Worm (Caenorhabditis elegans) whole organism, L2 larva: Measurements from ENCODE around the gene wrt-10.

Experiments
- F13H6.1 ChIP-seq: sonication (generic microtip); optimal IDR thresholded peaks from 2 replicates; lab custom pipeline; 2016; ENCODE audit warnings: missing genetic modification characterization, missing compliant biosample characterization
- R02D3.7 ChIP-seq: fragments of 150-350 bp; optimal IDR thresholded peaks from 2 replicates; lab custom pipeline; 2014; ENCODE audit warnings: missing biosample characterization, missing genetic modification characterization
- alr-1 ChIP-seq: fragments of 150-350 bp; optimal IDR thresholded peaks from 2 replicates; lab custom pipeline; 2014; ENCODE audit warnings: missing biosample characterization, missing genetic modification characterization
- blmp-1 ChIP-seq: sonication (generic microtip); optimal IDR thresholded peaks from 2 replicates; lab custom pipeline; 2017; ENCODE audit warnings: missing genetic modification characterization, mild to moderate bottlenecking, missing compliant biosample characterization, antibody characterized with exemption, moderate library complexity; ENCODE audit not compliant: insufficient read depth
- egl-27 ChIP-seq: sonication (generic microtip); optimal IDR thresholded peaks from 3 replicates; lab custom pipeline; 2017; ENCODE audit warnings: missing biosample characterization, missing genetic modification reagents, missing genetic modification characterization
- elt-3 ChIP-seq: sonication (generic microtip); optimal IDR thresholded peaks from 2 replicates; lab custom pipeline; 2017; ENCODE audit warnings: missing biosample characterization, missing genetic modification characterization
- lin-13 ChIP-seq: fragments of 150-350 bp; optimal IDR thresholded peaks from 2 replicates; lab custom pipeline; 2014; ENCODE audit warnings: missing biosample characterization, missing genetic modification reagents, missing genetic modification characterization
- lin-39 ChIP-seq: fragments of 150-350 bp; optimal IDR thresholded peaks from 2 replicates; lab custom pipeline; 2014; ENCODE audit warnings: missing biosample characterization, missing genetic modification reagents, missing genetic modification characterization
- nhr-10 ChIP-seq: sonication (generic microtip); optimal IDR thresholded peaks from 2 replicates; lab custom pipeline; 2017; ENCODE audit warnings: missing biosample characterization, missing genetic modification characterization
- nhr-11 ChIP-seq: fragments of 150-350 bp; optimal IDR thresholded peaks from 2 replicates; lab custom pipeline; 2014; ENCODE audit warnings: missing biosample characterization, missing genetic modification characterization
- nhr-25 ChIP-seq: fragments of 150-350 bp; sonication (generic microtip); optimal IDR thresholded peaks from 3 replicates; lab custom pipeline; 2014; ENCODE audit warnings: missing biosample characterization, missing genetic modification characterization
- nhr-77 ChIP-seq: fragments of 150-350 bp; optimal IDR thresholded peaks from 2 replicates; lab custom pipeline; 2014; ENCODE audit warnings: missing biosample characterization, missing genetic modification characterization
- unc-55 ChIP-seq: fragments of 150-350 bp; sonication (generic microtip); optimal IDR thresholded peaks from 3 replicates; lab custom pipeline; 2014; ENCODE audit warnings: missing biosample characterization, missing genetic modification reagents, missing genetic modification characterization
- ztf-4 ChIP-seq: fragments of 150-350 bp; optimal IDR thresholded peaks from 2 replicates; lab custom pipeline; 2014; ENCODE audit warnings: missing biosample characterization, missing genetic modification characterization

DNA sequence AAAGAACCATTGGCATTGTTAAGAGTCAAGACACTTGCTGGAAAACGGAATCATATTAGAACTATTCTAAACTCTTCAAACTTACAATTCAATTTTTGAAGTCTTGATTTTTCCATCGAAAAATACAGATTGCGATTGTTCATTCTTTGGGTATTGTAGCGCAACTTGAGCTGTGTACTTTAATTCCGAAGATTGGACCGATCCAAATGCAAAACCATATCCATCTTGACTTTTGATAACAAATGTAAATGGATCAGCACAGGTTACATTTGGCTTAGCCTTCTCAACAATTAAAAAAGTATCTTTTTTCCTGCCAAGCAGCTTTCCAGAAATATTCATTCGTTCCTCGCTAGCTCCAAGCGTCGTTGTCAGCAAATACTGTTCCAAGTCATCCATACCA, 26.5 kb upstream of the wrt-10 start:
- TF ChIP-seq F13H6.1 (tag; lab: Kevin White, UChicago): no peak
- no peak for TF ChIP-seq elt-3 (tag; lab: Kevin White, UChicago)
- no peak for TF ChIP-seq egl-27 (tag; lab: Kevin White, UChicago)
- no peak for TF ChIP-seq nhr-77
- no peak for TF ChIP-seq R02D3.7 (tag; lab: Kevin White, UChicago)
- TF ChIP-seq nhr-25 (tag; lab: Kevin White, UChicago): no peak
- TF ChIP-seq nhr-10 (tag; lab: Kevin White, UChicago): no peak
- no peak for TF ChIP-seq lin-13 (GFP tag; lab: Kevin White, UChicago)
- TF ChIP-seq nhr-11 (tag; lab: Kevin White, UChicago): no peak
- no peak for TF ChIP-seq ztf-4 (tag; lab: Kevin White, UChicago)
- no peak for TF ChIP-seq unc-55 (GFP tag; lab: Kevin White, UChicago)
- no peak for TF ChIP-seq alr-1
- no peak for TF ChIP-seq blmp-1
- TF ChIP-seq lin-39 (tag; lab: Kevin White, UChicago): no peak
